Fruit fly (Drosophila melanogaster): Measurements from ENCODE around the gene Polr2C.

The Polr2C gene

dm6 chr2L:13813604-13814178, 19.4 kb upstream of the Polr2C start, which contains the start of gene Sos (continued):
- TF ChIP-seq dan (GFP tag; IDR thresholded peaks at IDR 0.05) (no peak), Ets97D (GFP tag; optimal IDR thresholded peaks at IDR 0.05) (peak; percentile 45), Drgx (GFP tag; IDR thresholded peaks at IDR 0.05) (no peak), Taf1 (GFP tag; IDR thresholded peaks at IDR 0.05) (no peak), gce (GFP tag; IDR thresholded peaks at IDR 0.05) (no peak), CG12391 (tag; optimal IDR thresholded peaks at IDR 0.05) (no peak), CG12071 (GFP tag; optimal IDR thresholded peaks at IDR 0.05) (no peak), CG12155 (GFP tag; optimal IDR thresholded peaks at IDR 0.05) (peak; percentile 37), Pdp1 (GFP tag; optimal IDR thresholded peaks at IDR 0.05) (peak in 1 of 2 experiments; percentile 17), sc (optimal IDR thresholded peaks at IDR 0.05) (no peak), sc (GFP tag; optimal IDR thresholded peaks at IDR 0.05) (no peak), gfzf (GFP tag; optimal IDR thresholded peaks at IDR 0.05) (peak; percentile 94), HmgZ (tag; optimal IDR thresholded peaks at IDR 0.05) (peak; percentile 57), gsb-n (tag; optimal IDR thresholded peaks at IDR 0.05) (no peak), CG7745 (tag; optimal IDR thresholded peaks at IDR 0.05) (no peak), CG12236 (GFP tag; optimal IDR thresholded peaks at IDR 0.05) (no peak), CG6689 (GFP tag; IDR thresholded peaks at IDR 0.05) (no peak), gro (GFP tag; optimal IDR thresholded peaks at IDR 0.05) (no peak), aop (GFP tag; IDR thresholded peaks at IDR 0.05) (no peak), CG11093 (GFP tag; IDR thresholded peaks at IDR 0.05) (no peak), H15 (GFP tag; IDR thresholded peaks at IDR 0.05) (no peak), CG8944 (GFP tag; optimal IDR thresholded peaks at IDR 0.05) (no peak), CG9876 (GFP tag; optimal IDR thresholded peaks at IDR 0.05) (no peak), CG13624 (GFP tag; optimal IDR thresholded peaks at IDR 0.05) (no peak), ci (GFP tag; IDR thresholded peaks at IDR 0.05) (no peak), CG34224 (GFP tag; IDR thresholded peaks at IDR 0.05; ENCODE audit: partially characterized antibody) (0 out of 3 replicates have a peak, but pooled peaks have one; percentile 30), Bdp1 (GFP tag; optimal IDR thresholded peaks at IDR 0.05) (no peak), CG13287 (GFP tag; IDR thresholded peaks at IDR 0.05; ENCODE audit: partially characterized antibody) (peak; percentile 53), CG11398 (GFP tag; optimal IDR thresholded peaks at IDR 0.05) (no peak), stc (GFP tag; IDR thresholded peaks at IDR 0.05) (no peak), CG11695 (GFP tag; IDR thresholded peaks at IDR 0.05) (no peak), B-H1 (GFP tag; IDR thresholded peaks at IDR 0.05) (no peak), Dp (GFP tag; optimal IDR thresholded peaks at IDR 0.05) (peak; percentile 94), NK7.1 (GFP tag; optimal IDR thresholded peaks at IDR 0.05) (no peak), CG10321 (GFP tag; IDR thresholded peaks at IDR 0.05) (no peak), pfk (GFP tag; optimal IDR thresholded peaks at IDR 0.05) (no peak), twi (tag; optimal IDR thresholded peaks at IDR 0.05) (no peak), CG4404 (GFP tag; IDR thresholded peaks at IDR 0.05) (no peak), row (GFP tag; IDR thresholded peaks at IDR 0.05) (peak; percentile 41; the same call in 2 of the 3 replicates), CG14710 (tag; optimal IDR thresholded peaks at IDR 0.05) (peak; percentile 60), unpg (GFP tag; optimal IDR thresholded peaks at IDR 0.05) (no peak)

dm6 chr2L:13820176-13820575, 13.0 kb upstream of the Polr2C start:
- TF ChIP-seq dati (GFP tag; IDR thresholded peaks at IDR 0.05) (no peak), Usf (GFP tag; optimal IDR thresholded peaks at IDR 0.05) (no peak), crol (GFP tag; IDR thresholded peaks at IDR 0.05) (0 out of 2 replicates have a peak, but pooled peaks have one; percentile 20)

All from whole organism, embryonic.